Fruit fly (Drosophila melanogaster) whole organism, wandering third instar larva: ENCODE measurements around the gene CG14969.

Experiments used
- Abd-B ChIP-seq: fragments of >200 bp; optimal IDR thresholded peaks from 2 replicates; lab custom pipeline; 2017; ENCODE audit warnings: missing biosample characterization, missing genetic modification characterization
- Dfd ChIP-seq: fragments of >200 bp; optimal IDR thresholded peaks from 2 replicates; lab custom pipeline; 2017; ENCODE audit warnings: missing biosample characterization, missing genetic modification characterization
- Dif ChIP-seq: fragments of 200-275, 200-300 bp; sonication (Bioruptor generic); optimal IDR thresholded peaks from 2 replicates; lab custom pipeline; 2018; ENCODE audit warnings: missing biosample characterization, missing genetic modification characterization; ENCODE audit not compliant: partially characterized antibody
- Myc ChIP-seq: fragments of >200 bp; optimal IDR thresholded peaks from 2 replicates; lab custom pipeline; 2017
- N ChIP-seq: fragments of >200 bp; optimal IDR thresholded peaks from 2 replicates; lab custom pipeline; 2018; ENCODE audit warnings: missing biosample characterization, missing external identifiers, missing genetic modification characterization
- OdsH ChIP-seq: fragments of 200-800 bp; sonication (Bioruptor generic); optimal IDR thresholded peaks from 2 replicates; lab custom pipeline; 2016; ENCODE audit warnings: missing biosample characterization, mild to moderate bottlenecking, missing genetic modification characterization
- Vsx2 ChIP-seq: fragments of 200-300, 225-300 bp; sonication (Bioruptor generic); optimal IDR thresholded peaks from 2 replicates; lab custom pipeline; 2018; ENCODE audit warnings: missing biosample characterization, missing genetic modification characterization; ENCODE audit not compliant: partially characterized antibody
- br ChIP-seq: fragments of 200-800 bp; sonication (Bioruptor generic); optimal IDR thresholded peaks from 2 replicates; lab custom pipeline; 2016; ENCODE audit warnings: missing biosample characterization, missing genetic modification characterization
- fru ChIP-seq: fragments of 200-800 bp; sonication (Bioruptor generic); optimal IDR thresholded peaks from 3 replicates; lab custom pipeline; 2016; ENCODE audit warnings: missing biosample characterization, mild to moderate bottlenecking, missing genetic modification characterization
- pan ChIP-seq: fragments of >200 bp; optimal IDR thresholded peaks from 2 replicates; lab custom pipeline; 2017
- psq ChIP-seq: fragments of 200-800 bp; sonication (Bioruptor generic); optimal IDR thresholded peaks from 3 replicates; lab custom pipeline; 2017; ENCODE audit warnings: missing biosample characterization, mild to moderate bottlenecking, missing genetic modification characterization, moderate library complexity
- sv ChIP-seq: fragments of 200-800 bp; sonication (Bioruptor generic); optimal IDR thresholded peaks from 3 replicates; lab custom pipeline; 2016; ENCODE audit warnings: missing biosample characterization, missing genetic modification characterization
- tai ChIP-seq: sonication (Bioruptor generic); optimal IDR thresholded peaks from 2 replicates; lab custom pipeline; 2016; ENCODE audit warnings: missing biosample characterization, missing genetic modification characterization
- usp ChIP-seq: fragments of >200 bp; optimal IDR thresholded peaks from 2 replicates; lab custom pipeline; 2017; ENCODE audit warnings: missing biosample characterization, missing genetic modification characterization

dm6 chr3L:3339695-3340226 lies 5.0 kb upstream of the CG14969 start:
- TF ChIP-seq Dfd (GFP tag; lab: Kevin White, UChicago) (no peak), Vsx2 (GFP tag; lab: Kevin White, UChicago) (no peak), usp (GFP tag; lab: Kevin White, UChicago) (no peak), Abd-B (GFP tag; lab: Kevin White, UChicago) (no peak), pan (lab: Kevin White, UChicago) (no peak), fru (GFP tag; lab: Kevin White, UChicago) (peak; percentile 44), psq (peak; percentile 13), sv (GFP tag; lab: Kevin White, UChicago) (no peak), OdsH (GFP tag; lab: Kevin White, UChicago) (peak; percentile 14), br (GFP tag; lab: Kevin White, UChicago) (peak; percentile 6), tai (GFP tag; lab: Kevin White, UChicago) (no peak), N (GFP tag; lab: Kevin White, UChicago) (no peak), Myc (no peak), Dif (no peak)
